Worm (Caenorhabditis elegans) whole organism, late embryonic: ENCODE measurements around the gene F44D12.6.

Experiments
- C38D4.7 ChIP-seq: fragments of 200-800 bp; sonication (Bioruptor generic); optimal IDR thresholded peaks from 2 replicates; lab custom pipeline; 2018; ENCODE audit warnings: mild to moderate bottlenecking, missing genetic modification characterization, moderate library complexity, missing compliant biosample characterization
- ceh-6 ChIP-seq: fragments of 200-800 bp; sonication (Bioruptor generic); optimal IDR thresholded peaks from 2 replicates; lab custom pipeline; 2018; ENCODE audit warnings: mild to moderate bottlenecking, missing genetic modification characterization, missing compliant biosample characterization
- ceh-9 ChIP-seq: sonication (generic microtip); optimal IDR thresholded peaks from 2 replicates; lab custom pipeline; 2016; ENCODE audit warnings: mild to moderate bottlenecking, missing genetic modification characterization, inconsistent platforms, missing compliant biosample characterization
- lin-11 ChIP-seq: fragments of 200-800 bp; sonication (Bioruptor generic); optimal IDR thresholded peaks from 2 replicates; lab custom pipeline; 2018; ENCODE audit warnings: mild to moderate bottlenecking, missing genetic modification characterization, missing compliant biosample characterization
- pax-1 ChIP-seq: fragments of 150-350 bp; optimal IDR thresholded peaks from 2 replicates; lab custom pipeline; 2014; ENCODE audit warnings: missing biosample characterization, missing genetic modification characterization
- pha-2 ChIP-seq: sonication (generic microtip); optimal IDR thresholded peaks from 2 replicates; lab custom pipeline; 2017; ENCODE audit warnings: mild to moderate bottlenecking, missing genetic modification characterization, missing compliant biosample characterization
- pha-4 ChIP-seq: fragments of 150-350 bp; optimal IDR thresholded peaks from 2 replicates; lab custom pipeline; 2018; ENCODE audit warnings: missing biosample characterization, missing genetic modification reagents, missing genetic modification characterization
- pqm-1 ChIP-seq: sonication (generic microtip); optimal IDR thresholded peaks from 2 replicates; lab custom pipeline; 2016; ENCODE audit warnings: missing genetic modification characterization, missing compliant biosample characterization
- sox-4 ChIP-seq: sonication (generic microtip); optimal IDR thresholded peaks from 2 replicates; lab custom pipeline; 2017; ENCODE audit warnings: mild to moderate bottlenecking, missing genetic modification characterization, inconsistent platforms, missing compliant biosample characterization
- tbx-7 ChIP-seq: sonication (generic microtip); optimal IDR thresholded peaks from 2 replicates; lab custom pipeline; 2016; ENCODE audit warnings: missing genotype, missing genetic modification characterization, missing compliant biosample characterization
- unc-86 ChIP-seq: sonication (generic microtip); optimal IDR thresholded peaks from 2 replicates; lab custom pipeline; 2016; ENCODE audit warnings: missing genetic modification characterization, missing compliant biosample characterization
- ztf-16 ChIP-seq: sonication (generic microtip); optimal IDR thresholded peaks from 2 replicates; lab custom pipeline; 2017; ENCODE audit warnings: missing genetic modification characterization, missing compliant biosample characterization

ce11 chrIV:10080816-10081215 is 47.7 kb downstream of the F44D12.6 start, which contains the start of gene W01B6.6:
- TF ChIP-seq ceh-6 (GFP tag; lab: Kevin White, UChicago) (no peak), pqm-1 (no peak), sox-4 (no peak), C38D4.7 (GFP tag; lab: Kevin White, UChicago) (no peak), ztf-16 (tag; lab: Kevin White, UChicago) (no peak), tbx-7 (tag; lab: Kevin White, UChicago) (no peak), lin-11 (tag; lab: Kevin White, UChicago) (no peak), pha-4 (no peak), pax-1 (tag; lab: Kevin White, UChicago) (no peak), ceh-9 (tag; lab: Kevin White, UChicago) (no peak), unc-86 (tag; lab: Kevin White, UChicago) (no peak), pha-2 (no peak)
